Worm (Caenorhabditis elegans) whole organism, young adult: Measurements from ENCODE around the gene efk-1.

Source experiments
- D2030.7 ChIP-seq: fragments of 200-800 bp; sonication (Bioruptor generic); IDR thresholded peaks from 2 replicates; pipeline ENCODE4 v1.3.6; 2022; ENCODE audit warnings: missing genetic modification reagents, missing genetic modification characterization, missing compliant biosample characterization
- F23B12.7 ChIP-seq: sonication (generic microtip); optimal IDR thresholded peaks from 2 replicates; lab custom pipeline; 2017; ENCODE audit warnings: missing genetic modification characterization, mild to moderate bottlenecking, missing compliant biosample characterization, antibody characterized with exemption, moderate library complexity; ENCODE audit not compliant: insufficient read depth
- F33H1.4 ChIP-seq: fragments of 200-800 bp; sonication (Bioruptor generic); IDR thresholded peaks from 2 replicates; pipeline ENCODE4 v1.3.6; 2022; ENCODE audit warnings: missing genetic modification reagents, missing genetic modification characterization, missing compliant biosample characterization
- F37B4.10 ChIP-seq: fragments of 200-800 bp; sonication (Bioruptor generic); IDR thresholded peaks from 2 replicates; pipeline ENCODE4 v1.3.6; 2022; ENCODE audit warnings: missing genetic modification characterization, missing compliant biosample characterization
- F39B2.1 ChIP-seq: fragments of 200-800 bp; sonication (Bioruptor generic); IDR thresholded peaks from 2 replicates; pipeline ENCODE4 v1.3.6; 2022; ENCODE audit warnings: missing genetic modification reagents, missing genetic modification characterization, missing compliant biosample characterization
- F49E8.2 ChIP-seq: sonication (generic microtip); optimal IDR thresholded peaks from 3 replicates; lab custom pipeline; 2017; ENCODE audit warnings: missing genetic modification characterization, mild to moderate bottlenecking, missing compliant biosample characterization, antibody characterized with exemption, moderate library complexity; ENCODE audit not compliant: insufficient read depth
- F52B5.7 ChIP-seq: sonication (generic microtip); optimal IDR thresholded peaks from 2 replicates; lab custom pipeline; 2016; ENCODE audit warnings: mild to moderate bottlenecking, missing genetic modification characterization, missing compliant biosample characterization
- F57A8.1 ChIP-seq: fragments of 200-800 bp; sonication (Bioruptor generic); optimal IDR thresholded peaks from 2 replicates; lab custom pipeline; 2018; ENCODE audit warnings: mild to moderate bottlenecking, missing genetic modification characterization, moderate library complexity, missing compliant biosample characterization
- K12H6.12 ChIP-seq: fragments of 200-800 bp; sonication (Bioruptor generic); optimal IDR thresholded peaks from 2 replicates; lab custom pipeline; 2018; ENCODE audit warnings: mild to moderate bottlenecking, missing genetic modification characterization, missing compliant biosample characterization
- Y53F4B.3 ChIP-seq: fragments of 200-800 bp; sonication (Bioruptor generic); IDR thresholded peaks from 2 replicates; pipeline ENCODE4 v1.3.6; 2022; ENCODE audit warnings: missing genetic modification reagents, missing genetic modification characterization, missing compliant biosample characterization
- Y67H2A.10 ChIP-seq: fragments of 200-800 bp; sonication (Bioruptor generic); conservative IDR thresholded peaks from 2 replicates; pipeline ENCODE4 v1.3.6; 2022; ENCODE audit warnings: missing genetic modification reagents, missing genetic modification characterization, missing compliant biosample characterization
- ama-1 ChIP-seq, 3 experiments: fragments of 150-350 bp in 1 of 3; sonication (generic microtip) in 2 of 3; optimal IDR thresholded peaks; 2 replicates each; lab custom pipeline; 2014 to 2018; ENCODE audit warnings: missing biosample characterization in 2 of 3, missing genetic modification characterization in 2 of 3, missing genetic modification reagents in 2 of 3
- atf-7 ChIP-seq: sonication (generic microtip); optimal IDR thresholded peaks from 2 replicates; lab custom pipeline; 2017; ENCODE audit warnings: mild to moderate bottlenecking, missing genetic modification characterization, missing compliant biosample characterization
- ceh-27 ChIP-seq: fragments of 200-800 bp; sonication (Bioruptor generic); optimal IDR thresholded peaks from 2 replicates; lab custom pipeline; 2018; ENCODE audit warnings: mild to moderate bottlenecking, missing genetic modification characterization, moderate library complexity, missing compliant biosample characterization
- ceh-58 ChIP-seq: fragments of 200-800 bp; sonication (Bioruptor generic); IDR thresholded peaks from 2 replicates; pipeline ENCODE4 v1.3.6; 2022; ENCODE audit warnings: missing genetic modification characterization, missing compliant biosample characterization
- die-1 ChIP-seq: sonication (generic microtip); optimal IDR thresholded peaks from 2 replicates; lab custom pipeline; 2016; ENCODE audit warnings: missing genotype, mild to moderate bottlenecking, missing genetic modification characterization, missing compliant biosample characterization
- dox-1 ChIP-seq: fragments of 200-800 bp; sonication (Bioruptor generic); IDR thresholded peaks from 2 replicates; pipeline ENCODE4 v1.3.6; 2022; ENCODE audit warnings: missing genetic modification reagents, missing genetic modification characterization, missing compliant biosample characterization
- dpl-1 ChIP-seq: fragments of 150-350 bp; optimal IDR thresholded peaks from 2 replicates; lab custom pipeline; 2014; ENCODE audit warnings: missing biosample characterization, missing genetic modification reagents, missing genetic modification characterization
- efl-1 ChIP-seq: fragments of 150-350 bp; optimal IDR thresholded peaks from 2 replicates; lab custom pipeline; 2014; ENCODE audit warnings: missing biosample characterization, missing genetic modification reagents, missing genetic modification characterization
- egl-18 ChIP-seq: fragments of 200-800 bp; sonication (Bioruptor generic); IDR thresholded peaks from 2 replicates; pipeline ENCODE4 v1.3.6; 2022; ENCODE audit warnings: missing genetic modification reagents, missing genetic modification characterization, missing compliant biosample characterization
- ekl-4 ChIP-seq: fragments of 200-800 bp; sonication (Bioruptor generic); IDR thresholded peaks from 2 replicates; pipeline ENCODE4 v1.3.6; 2022; ENCODE audit warnings: missing genetic modification reagents, missing genetic modification characterization, missing compliant biosample characterization
- hmg-1.2 ChIP-seq: fragments of 200-800 bp; sonication (Bioruptor generic); IDR thresholded peaks from 2 replicates; pipeline ENCODE4 v1.3.6; 2022; ENCODE audit warnings: missing genetic modification reagents, missing genetic modification characterization, missing compliant biosample characterization
- hsf-1 ChIP-seq: fragments of 200-800 bp; sonication (Bioruptor generic); IDR thresholded peaks from 2 replicates; pipeline ENCODE4 v1.3.6; 2022; ENCODE audit warnings: missing genetic modification reagents, missing genetic modification characterization, missing compliant biosample characterization
- let-607 ChIP-seq, 2 experiments: fragments of 200-800 bp in 1 of 2; sonication (Bioruptor generic) in 1 of 2; sonication (generic microtip) in 1 of 2; optimal IDR thresholded peaks; 2 replicates each; lab custom pipeline; 2016 to 2018; ENCODE audit warnings: mild to moderate bottlenecking in 2 of 2, missing compliant biosample characterization in 2 of 2, missing genetic modification characterization in 2 of 2, moderate library complexity in 2 of 2, missing genotype in 1 of 2
- lin-40 ChIP-seq: sonication (generic microtip); optimal IDR thresholded peaks from 2 replicates; lab custom pipeline; 2016; ENCODE audit warnings: missing genetic modification characterization, mild to moderate bottlenecking, missing compliant biosample characterization, missing genotype, missing genetic modification reagents
- lin-54 ChIP-seq: fragments of 200-800 bp; sonication (Bioruptor generic); optimal IDR thresholded peaks from 2 replicates; lab custom pipeline; 2018; ENCODE audit warnings: mild to moderate bottlenecking, missing genetic modification characterization, missing compliant biosample characterization
- lsl-1 ChIP-seq: fragments of 200-800 bp; sonication (Bioruptor generic); optimal IDR thresholded peaks from 2 replicates; lab custom pipeline; 2018; ENCODE audit warnings: mild to moderate bottlenecking, missing genetic modification characterization, moderate library complexity, missing compliant biosample characterization
- madf-10 ChIP-seq: sonication (generic microtip); optimal IDR thresholded peaks from 2 replicates; lab custom pipeline; 2016; ENCODE audit warnings: mild to moderate bottlenecking, missing genetic modification characterization, missing compliant biosample characterization
- madf-3 ChIP-seq: fragments of 200-800 bp; sonication (Bioruptor generic); IDR thresholded peaks from 2 replicates; pipeline ENCODE4 v1.3.6; 2022; ENCODE audit warnings: missing genetic modification reagents, missing genetic modification characterization, missing compliant biosample characterization
- madf-6 ChIP-seq: fragments of 200-800 bp; sonication (Bioruptor generic); IDR thresholded peaks from 2 replicates; pipeline ENCODE4 v1.3.6; 2022; ENCODE audit warnings: missing genetic modification reagents, missing genetic modification characterization, missing compliant biosample characterization
- nfya-2 ChIP-seq: fragments of 200-800 bp; sonication (Bioruptor generic); IDR thresholded peaks from 2 replicates; pipeline ENCODE4 v1.3.6; 2022; ENCODE audit warnings: missing genetic modification reagents, missing genetic modification characterization, missing compliant biosample characterization
- nfyb-1 ChIP-seq: fragments of 200-800 bp; sonication (Bioruptor generic); IDR thresholded peaks from 2 replicates; pipeline ENCODE4 v1.3.6; 2022; ENCODE audit warnings: missing genetic modification reagents, missing genetic modification characterization, missing compliant biosample characterization
- rcor-1 ChIP-seq: fragments of 200-800 bp; sonication (Bioruptor generic); IDR thresholded peaks from 2 replicates; pipeline ENCODE4 v1.3.6; 2022; ENCODE audit warnings: missing genetic modification reagents, missing genetic modification characterization, missing compliant biosample characterization
- sdz-38 ChIP-seq: sonication (generic microtip); optimal IDR thresholded peaks from 2 replicates; lab custom pipeline; 2016; ENCODE audit warnings: missing genotype, missing genetic modification characterization, missing compliant biosample characterization
- snpc-1.1 ChIP-seq: sonication (generic microtip); optimal IDR thresholded peaks from 2 replicates; lab custom pipeline; 2017; ENCODE audit warnings: missing genetic modification characterization, mild to moderate bottlenecking, missing compliant biosample characterization, antibody characterized with exemption, moderate library complexity, missing genotype, missing genetic modification reagents; ENCODE audit not compliant: insufficient read depth
- snpc-1.3 ChIP-seq: sonication (generic microtip); optimal IDR thresholded peaks from 2 replicates; lab custom pipeline; 2017; ENCODE audit warnings: missing genetic modification characterization, mild to moderate bottlenecking, missing compliant biosample characterization, antibody characterized with exemption, moderate library complexity, missing genotype, missing genetic modification reagents; ENCODE audit not compliant: insufficient read depth
- tbp1 ChIP-seq: fragments of 200-800 bp; sonication (Bioruptor generic); optimal IDR thresholded peaks from 2 replicates; lab custom pipeline; 2018; ENCODE audit warnings: mild to moderate bottlenecking, missing genetic modification characterization, missing compliant biosample characterization
- unc-62 ChIP-seq: fragments of 150-350 bp; optimal IDR thresholded peaks from 2 replicates; lab custom pipeline; 2014; ENCODE audit warnings: missing biosample characterization, missing genetic modification reagents, missing genetic modification characterization
- xnd-1 ChIP-seq: sonication (generic microtip); optimal IDR thresholded peaks from 2 replicates; lab custom pipeline; 2016; ENCODE audit warnings: missing genotype, missing genetic modification reagents, missing genetic modification characterization, missing compliant biosample characterization
- zfh-2 ChIP-seq: fragments of 200-800 bp; sonication (Bioruptor generic); conservative IDR thresholded peaks from 2 replicates; pipeline ENCODE4 v1.3.6; 2022; ENCODE audit warnings: missing genetic modification reagents, missing genetic modification characterization, missing compliant biosample characterization
- ztf-25 ChIP-seq: fragments of 200-800 bp; sonication (Bioruptor generic); IDR thresholded peaks from 2 replicates; pipeline ENCODE4 v1.3.6; 2022; ENCODE audit warnings: missing genetic modification reagents, missing genetic modification characterization, missing compliant biosample characterization
- ztf-26 ChIP-seq: sonication (generic microtip); optimal IDR thresholded peaks from 2 replicates; lab custom pipeline; 2017; ENCODE audit warnings: missing genetic modification characterization, missing compliant biosample characterization

The efk-1 gene

DNA sequence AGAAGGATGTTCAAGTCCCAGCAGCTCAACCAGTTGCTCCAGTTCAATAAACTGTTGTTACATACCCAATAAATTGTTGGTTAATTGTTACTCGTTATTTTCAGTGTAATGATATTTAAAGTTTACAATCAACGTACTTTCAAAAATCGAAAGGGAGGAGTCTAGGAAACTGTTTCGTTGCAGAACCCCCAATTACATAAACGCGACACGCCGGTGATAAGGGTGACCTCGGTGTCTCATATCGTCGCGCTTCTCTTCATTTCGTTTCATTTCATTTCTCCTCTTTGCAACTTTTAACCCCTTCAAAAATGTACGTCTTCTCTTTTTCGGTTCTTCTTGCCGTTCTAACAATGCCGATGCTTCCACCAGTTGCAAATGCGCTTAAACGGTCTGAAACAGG is 39.5 kb upstream of the efk-1 start, which contains the start of gene C23G10.2 (continued):
- TF ChIP-seq hmg-1.2 (GFP tag; lab: Robert Waterston, UW) (peak; percentile 30; the same call in 1 of the 2 replicates), hsf-1 (GFP tag; lab: Robert Waterston, UW) (peak; percentile 61), ceh-27 (no peak), ekl-4 (GFP tag; lab: Robert Waterston, UW) (peak; percentile 70; the same call in 1 of the 2 replicates), rcor-1 (peak; percentile 62), xnd-1 (tag; lab: Kevin White, UChicago) (peak; percentile 18), F33H1.4 (GFP tag; lab: Robert Waterston, UW) (peak; percentile 32), K12H6.12 (tag; lab: Kevin White, UChicago) (no peak), madf-6 (peak; percentile 74), sdz-38 (tag; lab: Kevin White, UChicago) (no peak), madf-10 (tag; lab: Kevin White, UChicago) (no peak), die-1 (tag; lab: Kevin White, UChicago) (peak; percentile 31), atf-7 (tag; lab: Kevin White, UChicago) (peak; percentile 18)

DNA sequence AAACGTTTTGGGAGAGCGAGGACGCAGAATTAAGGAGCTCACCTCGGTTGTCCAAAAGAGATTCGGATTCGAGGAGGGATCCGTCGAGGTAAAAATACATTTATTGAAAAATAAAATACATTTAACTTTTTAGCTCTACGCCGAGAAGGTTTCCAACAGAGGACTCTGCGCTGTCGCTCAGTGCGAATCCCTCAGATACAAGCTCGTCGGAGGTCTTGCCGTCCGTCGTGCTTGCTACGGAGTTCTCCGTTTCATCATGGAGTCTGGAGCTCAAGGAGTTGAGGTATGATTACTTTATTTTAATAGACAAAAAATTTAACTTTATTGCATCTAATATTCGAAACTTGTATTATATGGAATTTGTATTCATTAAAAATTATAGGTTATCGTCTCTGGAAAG is 38.7 kb upstream of the efk-1 start:
- TF ChIP-seq F33H1.4 (GFP tag; lab: Robert Waterston, UW): peak; percentile 26; the same call in 1 of the 2 replicates
- peak; percentile 18; the same call in 1 of the 2 replicates for TF ChIP-seq D2030.7
- TF ChIP-seq zfh-2: peak; percentile 49
- peak; percentile 56; the same call in 1 of the 2 replicates for TF ChIP-seq dox-1 (GFP tag; lab: Robert Waterston, UW)
- TF ChIP-seq ceh-58 (GFP tag; lab: Robert Waterston, UW): 0 out of 2 replicates have a peak, but pooled peaks have one; percentile 57
- no peak for TF ChIP-seq madf-3 (GFP tag; lab: Robert Waterston, UW)

ce11 chrIII:6206161-6206853 is 38.0 kb upstream of the efk-1 start, which contains the start of the genes sna-3 and rps-3:
sna-3 (minus strand) TSS chrIII:6206211.
rps-3 (plus strand) TSS chrIII:6206803.
- TF ChIP-seq ceh-27 (peak; percentile 50), F57A8.1 (GFP tag; lab: Kevin White, UChicago) (no peak), ztf-26 (no peak), Y67H2A.10 (GFP tag; lab: Robert Waterston, UW) (no peak), tbp1 (peak; percentile 58), efl-1 (GFP tag; lab: Kevin White, UChicago) (peak; percentile 48), madf-3 (GFP tag; lab: Robert Waterston, UW) (0 out of 2 replicates have a peak, but pooled peaks have one; percentile 20), lin-40 (tag; lab: Kevin White, UChicago) (peak; percentile 27), F52B5.7 (tag; lab: Kevin White, UChicago) (no peak), Y53F4B.3 (GFP tag; lab: Robert Waterston, UW) (no peak), egl-18 (GFP tag; lab: Robert Waterston, UW) (no peak), ama-1 (optimal IDR thresholded peaks at IDR 0.05; lab: Kevin White, UChicago) (no peak), ama-1 (GFP tag; optimal IDR thresholded peaks at IDR 0.05; lab: Kevin White, UChicago) (no peak), F39B2.1 (GFP tag; lab: Robert Waterston, UW) (no peak), snpc-1.1 (tag; lab: Kevin White, UChicago) (peak; percentile 66), hsf-1 (GFP tag; lab: Robert Waterston, UW) (peak; percentile 58; the same call in 1 of the 2 replicates), F23B12.7 (tag; lab: Kevin White, UChicago) (peak; percentile 96), D2030.7 (peak; percentile 72), nfyb-1 (GFP tag; lab: Robert Waterston, UW) (0 out of 2 replicates have a peak, but pooled peaks have one; percentile 53), hmg-1.2 (GFP tag; lab: Robert Waterston, UW) (peak; percentile 86), dpl-1 (GFP tag; lab: Kevin White, UChicago) (peak; percentile 29), F49E8.2 (tag; lab: Kevin White, UChicago) (peak; percentile 69), snpc-1.3 (tag; lab: Kevin White, UChicago) (peak; percentile 55), lin-54 (peak; percentile 67), unc-62 (GFP tag; lab: Kevin White, UChicago) (peak; percentile 14), F37B4.10 (GFP tag; lab: Robert Waterston, UW) (no peak), let-607 (tag; optimal IDR thresholded peaks at IDR 0.05; lab: Kevin White, UChicago) (peak in 1 of 2 experiments; percentile 36), nfya-2 (GFP tag; lab: Robert Waterston, UW) (no peak), rcor-1 (no peak), lsl-1 (GFP tag; lab: Kevin White, UChicago) (peak; percentile 58), ztf-25 (no peak)
